Worm (Caenorhabditis elegans) whole organism, early embryonic: Measurements from ENCODE around the gene glb-22.

Source experiments
- B0310.2 ChIP-seq: sonication (generic microtip); optimal IDR thresholded peaks from 2 replicates; lab custom pipeline; 2016; ENCODE audit warnings: mild to moderate bottlenecking, missing genetic modification characterization, missing compliant biosample characterization
- F13C5.2 ChIP-seq: sonication (generic microtip); optimal IDR thresholded peaks from 2 replicates; lab custom pipeline; 2017; ENCODE audit warnings: mild to moderate bottlenecking, missing genetic modification characterization, inconsistent platforms, missing compliant biosample characterization
- aly-1 ChIP-seq: sonication (generic microtip); optimal IDR thresholded peaks from 2 replicates; lab custom pipeline; 2016; ENCODE audit warnings: missing genetic modification characterization, missing compliant biosample characterization
- ama-1 ChIP-seq: fragments of 150-350 bp; optimal IDR thresholded peaks from 2 replicates; lab custom pipeline; 2014
- ceh-13 ChIP-seq: fragments of 200-800 bp; sonication (Bioruptor generic); optimal IDR thresholded peaks from 2 replicates; lab custom pipeline; 2018; ENCODE audit warnings: mild to moderate bottlenecking, missing genetic modification characterization, missing compliant biosample characterization
- ceh-36 ChIP-seq: sonication (generic microtip); optimal IDR thresholded peaks from 2 replicates; lab custom pipeline; 2016; ENCODE audit warnings: missing genetic modification characterization, inconsistent platforms, missing compliant biosample characterization
- ets-7 ChIP-seq: sonication (generic microtip); optimal IDR thresholded peaks from 2 replicates; lab custom pipeline; 2016; ENCODE audit warnings: missing genotype, missing genetic modification characterization, missing compliant biosample characterization
- flt-1 ChIP-seq: fragments of 200-800 bp; sonication (Bioruptor generic); IDR thresholded peaks from 2 replicates; pipeline ENCODE4 v1.3.6; 2022; ENCODE audit warnings: missing genetic modification characterization, missing compliant biosample characterization
- hmbx-1 ChIP-seq: sonication (generic microtip); optimal IDR thresholded peaks from 2 replicates; lab custom pipeline; 2016; ENCODE audit warnings: mild to moderate bottlenecking, missing genetic modification characterization, missing compliant biosample characterization
- hmg-4 ChIP-seq: fragments of 200-800 bp; sonication (Bioruptor generic); optimal IDR thresholded peaks from 2 replicates; lab custom pipeline; 2018; ENCODE audit warnings: mild to moderate bottlenecking, missing genetic modification characterization, missing compliant biosample characterization
- hnd-1 ChIP-seq: sonication (generic microtip); optimal IDR thresholded peaks from 2 replicates; lab custom pipeline; 2016; ENCODE audit warnings: missing genetic modification characterization, missing compliant biosample characterization
- pes-1 ChIP-seq: fragments of 200-800 bp; sonication (Bioruptor generic); IDR thresholded peaks from 2 replicates; pipeline ENCODE4 v1.3.6; 2022; ENCODE audit warnings: missing genetic modification reagents, missing genetic modification characterization, missing compliant biosample characterization
- scrt-1 ChIP-seq: fragments of 200-800 bp; sonication (Bioruptor generic); IDR thresholded peaks from 2 replicates; pipeline ENCODE4 v1.3.6; 2022; ENCODE audit warnings: missing genetic modification characterization, missing compliant biosample characterization
- sea-1 ChIP-seq: fragments of 200-800 bp; sonication (Bioruptor generic); conservative IDR thresholded peaks from 2 replicates; pipeline ENCODE4 v1.3.6; 2022; ENCODE audit warnings: missing genetic modification characterization, missing compliant biosample characterization
- tbx-11 ChIP-seq: fragments of 200-800 bp; sonication (Bioruptor generic); IDR thresholded peaks from 2 replicates; pipeline ENCODE4 v1.3.6; 2022; ENCODE audit warnings: missing genetic modification characterization, missing compliant biosample characterization
- tbx-37 ChIP-seq: fragments of 200-800 bp; sonication (Bioruptor generic); conservative IDR thresholded peaks from 2 replicates; pipeline ENCODE4 v1.3.6; 2022; ENCODE audit warnings: missing genetic modification reagents, missing genetic modification characterization, missing compliant biosample characterization
- tra-4 ChIP-seq: sonication (generic microtip); optimal IDR thresholded peaks from 2 replicates; lab custom pipeline; 2017; ENCODE audit warnings: missing genetic modification characterization, missing compliant biosample characterization

The glb-22 gene

DNA sequence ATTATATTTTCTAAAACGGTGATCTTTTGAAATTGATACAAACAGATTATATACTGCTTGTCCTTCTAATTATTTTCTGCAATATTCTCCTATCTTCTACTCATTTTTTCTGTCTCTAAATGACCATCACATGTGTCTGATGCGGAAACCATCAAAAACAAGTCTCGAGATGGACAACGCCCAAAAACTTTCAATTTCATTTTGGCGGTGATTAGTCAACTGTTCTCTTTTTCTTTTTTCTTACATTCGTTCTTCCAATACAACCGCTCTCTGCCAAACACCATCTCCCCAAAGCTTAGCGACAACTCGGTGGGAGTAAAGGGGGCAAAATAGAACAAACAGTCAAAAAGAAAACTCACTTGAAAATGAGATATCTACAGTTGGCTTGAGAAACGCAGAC is 33.2 kb downstream of the glb-22 start:
- TF ChIP-seq aly-1 (tag; lab: Kevin White, UChicago) (no peak), tbx-11 (no peak), ceh-13 (no peak), flt-1 (GFP tag; lab: Robert Waterston, UW) (no peak), B0310.2 (tag; lab: Kevin White, UChicago) (no peak), hmbx-1 (tag; lab: Kevin White, UChicago) (no peak), sea-1 (GFP tag; lab: Robert Waterston, UW) (no peak), hnd-1 (tag; lab: Kevin White, UChicago) (no peak), pes-1 (GFP tag; lab: Robert Waterston, UW) (no peak), hmg-4 (GFP tag; lab: Kevin White, UChicago) (no peak), tra-4 (tag; lab: Kevin White, UChicago) (no peak), tbx-37 (GFP tag; lab: Robert Waterston, UW) (no peak), ceh-36 (tag; lab: Kevin White, UChicago) (no peak), scrt-1 (GFP tag; lab: Robert Waterston, UW) (no peak), ama-1 (no peak), F13C5.2 (tag; lab: Kevin White, UChicago) (no peak), ets-7 (no peak)

- TF ChIP-seq hnd-1 (tag; lab: Kevin White, UChicago), result no peak
- no peak for TF ChIP-seq ceh-36 (tag; lab: Kevin White, UChicago)
- TF ChIP-seq ceh-13, result no peak
- TF ChIP-seq F13C5.2 (tag; lab: Kevin White, UChicago), result no peak
- no peak for TF ChIP-seq sea-1 (GFP tag; lab: Robert Waterston, UW)
- TF ChIP-seq flt-1 (GFP tag; lab: Robert Waterston, UW), result no peak
- TF ChIP-seq ets-7, result no peak
- no peak for TF ChIP-seq pes-1 (GFP tag; lab: Robert Waterston, UW)
- TF ChIP-seq ama-1, result no peak
- TF ChIP-seq tbx-37 (GFP tag; lab: Robert Waterston, UW), result no peak
- no peak for TF ChIP-seq scrt-1 (GFP tag; lab: Robert Waterston, UW)
Measured at ce11 chrV:14635119-14635518, 35.0 kb downstream of the glb-22 start, which contains the start of gene F43D2.6. Gene F43D2.6, minus strand, starts transcription at chrV:14635180.

DNA sequence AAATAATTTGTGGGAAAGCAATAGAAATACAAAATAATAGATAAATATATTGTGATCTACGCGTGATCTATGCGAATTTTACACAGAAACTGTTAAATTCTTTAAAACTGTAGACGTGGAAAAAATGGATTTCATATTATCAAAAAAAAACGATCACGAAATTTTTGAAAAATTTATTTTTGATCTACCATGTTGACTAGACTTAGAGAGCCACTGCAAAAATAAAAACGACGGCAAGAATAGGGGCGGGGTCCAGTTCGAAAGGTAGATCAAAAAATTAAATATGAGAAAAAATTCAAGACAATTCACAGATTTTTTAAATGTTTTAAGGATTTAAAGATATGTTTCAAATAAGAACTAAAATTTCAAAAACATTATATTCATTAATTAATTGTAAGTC is 38.0 kb downstream of the glb-22 start:
- no peak for TF ChIP-seq hmg-4 (GFP tag; lab: Kevin White, UChicago)
- no peak for TF ChIP-seq ceh-13
- no peak for TF ChIP-seq flt-1 (GFP tag; lab: Robert Waterston, UW)
- no peak for TF ChIP-seq ceh-36 (tag; lab: Kevin White, UChicago)

DNA sequence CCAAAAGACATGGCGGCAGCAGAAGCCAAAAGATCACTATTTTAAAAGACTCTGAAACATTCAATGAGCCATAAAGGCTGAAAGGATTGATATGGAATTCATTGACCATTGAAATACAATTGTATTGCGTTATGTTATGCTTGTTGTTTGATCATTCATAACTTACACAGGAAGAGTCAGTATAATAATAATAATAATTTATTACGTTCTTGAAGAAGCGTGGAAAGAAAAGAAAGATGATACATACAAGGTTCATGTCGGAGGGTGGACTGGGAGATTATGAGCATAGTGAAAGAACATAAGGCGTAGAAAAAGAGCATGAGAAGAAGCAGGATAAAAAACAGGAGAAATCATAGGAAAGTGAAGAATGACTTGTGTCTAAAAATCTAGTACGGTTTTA is 40.0 kb downstream of the glb-22 start, which contains the start of gene F43D2.7:
Gene F43D2.7 (minus strand): TSS at position 101 of the 400 bp plus-strand sequence.
- TF ChIP-seq ets-7, result no peak
- TF ChIP-seq pes-1 (GFP tag; lab: Robert Waterston, UW), result no peak
- no peak for TF ChIP-seq hmbx-1 (tag; lab: Kevin White, UChicago)

DNA sequence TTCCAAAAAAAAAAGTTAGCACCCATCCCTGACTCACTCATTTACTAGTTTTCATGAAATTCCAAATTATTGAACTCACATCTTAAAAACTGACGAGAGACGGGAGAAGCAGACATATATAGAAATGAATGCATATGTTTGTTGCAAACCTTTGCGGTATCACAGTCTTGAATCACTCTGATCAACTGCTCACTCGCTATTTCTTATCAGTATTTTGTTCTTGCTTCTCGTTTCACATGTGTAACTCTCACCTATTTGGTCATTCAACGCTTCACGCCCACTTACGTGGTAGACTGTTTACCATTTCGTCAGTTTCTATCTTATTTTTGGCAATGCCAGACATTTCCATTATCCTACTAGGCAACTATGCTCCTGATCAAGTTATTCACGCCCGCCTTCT is 40.7 kb downstream of the glb-22 start, which contains the start of gene C54G10.1:
Gene C54G10.1 (plus strand): TSS at position 333 of the 400 bp plus-strand sequence.
- TF ChIP-seq hmbx-1 (tag; lab: Kevin White, UChicago), result no peak
- TF ChIP-seq tbx-37 (GFP tag; lab: Robert Waterston, UW), result no peak
- TF ChIP-seq B0310.2 (tag; lab: Kevin White, UChicago), result no peak
- TF ChIP-seq hmg-4 (GFP tag; lab: Kevin White, UChicago), result no peak
- TF ChIP-seq F13C5.2 (tag; lab: Kevin White, UChicago), result no peak
- TF ChIP-seq ceh-13, result no peak
- TF ChIP-seq scrt-1 (GFP tag; lab: Robert Waterston, UW), result no peak
- no peak for TF ChIP-seq flt-1 (GFP tag; lab: Robert Waterston, UW)
- no peak for TF ChIP-seq sea-1 (GFP tag; lab: Robert Waterston, UW)
- no peak for TF ChIP-seq aly-1 (tag; lab: Kevin White, UChicago)

- TF ChIP-seq hnd-1 (tag; lab: Kevin White, UChicago), result no peak
- no peak for TF ChIP-seq sea-1 (GFP tag; lab: Robert Waterston, UW)
- no peak for TF ChIP-seq tra-4 (tag; lab: Kevin White, UChicago)
- TF ChIP-seq scrt-1 (GFP tag; lab: Robert Waterston, UW), result no peak
- no peak for TF ChIP-seq tbx-37 (GFP tag; lab: Robert Waterston, UW)
- no peak for TF ChIP-seq ceh-13
- no peak for TF ChIP-seq ama-1
- TF ChIP-seq flt-1 (GFP tag; lab: Robert Waterston, UW), result no peak
- no peak for TF ChIP-seq pes-1 (GFP tag; lab: Robert Waterston, UW)
- no peak for TF ChIP-seq tbx-11
- no peak for TF ChIP-seq F13C5.2 (tag; lab: Kevin White, UChicago)
Measured at ce11 chrV:14642016-14642415, 41.9 kb downstream of the glb-22 start.

ce11 chrV:14645817-14646789 is 46.0 kb downstream of the glb-22 start, which contains the start of the genes rfc-1 and pmp-3:
Gene rfc-1, minus strand, starts transcription at chrV:14645979.
Gene pmp-3, plus strand, starts transcription at chrV:14646739.
- peak; percentile 36 for TF ChIP-seq hmg-4 (GFP tag; lab: Kevin White, UChicago)
- TF ChIP-seq flt-1 (GFP tag; lab: Robert Waterston, UW), result 0 out of 2 replicates have a peak, but pooled peaks have one; percentile 25
- no peak for TF ChIP-seq tbx-37 (GFP tag; lab: Robert Waterston, UW)
- no peak for TF ChIP-seq F13C5.2 (tag; lab: Kevin White, UChicago)
- TF ChIP-seq hnd-1 (tag; lab: Kevin White, UChicago), result no peak
